In genomic region chrV:4800794-4801193, ce11 we compare ENCODE assay signal across 2 worm cellular contexts.
A peak's percentile ranks its signal among the peaks of the same experiment; 100 is the strongest.
TF ChIP-seq lines count a peak whose summit lies in the region.

Gene R02F11.1, plus strand, starts transcription at chrV:4801094.

TF ChIP-seq in whole organism, L4 larva, 104 proteins besides CTCF, POLR2A, EP300 and RAD21:
- TF ChIP-seq lir-3 (tag; optimal IDR thresholded peaks at IDR 0.05; lab: Kevin White, UChicago) (no peak), snpc-1.2 (GFP tag; IDR thresholded peaks at IDR 0.05; lab: Robert Waterston, UW) (no peak), F49E8.2 (tag; optimal IDR thresholded peaks at IDR 0.05; lab: Kevin White, UChicago; ENCODE audit: borderline replicate concordance) (no peak), lsy-2 (tag; optimal IDR thresholded peaks at IDR 0.05; lab: Kevin White, UChicago) (no peak), set-16 (GFP tag; IDR thresholded peaks at IDR 0.05; lab: Robert Waterston, UW) (0 out of 2 replicates have a peak, but pooled peaks have one; percentile 11), nhr-25 (tag; optimal IDR thresholded peaks at IDR 0.05; lab: Kevin White, UChicago; ENCODE audit: borderline replicate concordance, insufficient read depth) (no peak), madf-9 (GFP tag; conservative IDR thresholded peaks at IDR 0.05; lab: Robert Waterston, UW) (no peak), nhr-6 (tag; optimal IDR thresholded peaks at IDR 0.05; lab: Kevin White, UChicago) (no peak)
TF ChIP-seq in whole organism, L4 larva: peak in this region for 1.

TF ChIP-seq in whole organism, young adult, 124 proteins besides CTCF, POLR2A, EP300 and RAD21:
- TF ChIP-seq mxl-1 (tag; optimal IDR thresholded peaks at IDR 0.05; lab: Kevin White, UChicago) (no peak), hsf-1 (GFP tag; IDR thresholded peaks at IDR 0.05; lab: Robert Waterston, UW) (0 out of 2 replicates have a peak, but pooled peaks have one; percentile 22)
